Worm (Caenorhabditis elegans) whole organism, mixed stage, embryonic: ENCODE data around the gene rpi-2.

Experiments used
- M03D4.4 ChIP-seq: sonication (generic microtip); optimal IDR thresholded peaks from 2 replicates; lab custom pipeline; 2017; ENCODE audit warnings: mild to moderate bottlenecking, missing genetic modification characterization, missing compliant biosample characterization
- bed-3 ChIP-seq: fragments of 200-800 bp; sonication (Bioruptor generic); optimal IDR thresholded peaks from 3 replicates; lab custom pipeline; 2018; ENCODE audit warnings: mild to moderate bottlenecking, missing genetic modification characterization, moderate library complexity, missing compliant biosample characterization
- blmp-1 ChIP-seq: fragments of 150-350 bp; optimal IDR thresholded peaks from 2 replicates; lab custom pipeline; 2014; ENCODE audit warnings: missing biosample characterization, missing genetic modification characterization
- ceh-39 ChIP-seq: fragments of 150-350 bp; optimal IDR thresholded peaks from 2 replicates; lab custom pipeline; 2014; ENCODE audit warnings: missing biosample characterization, missing genetic modification characterization
- ceh-43 ChIP-seq: fragments of 200-800 bp; sonication (Bioruptor generic); optimal IDR thresholded peaks from 2 replicates; lab custom pipeline; 2018; ENCODE audit warnings: mild to moderate bottlenecking, missing genetic modification characterization, moderate library complexity, missing compliant biosample characterization
- ceh-83 ChIP-seq: fragments of 200-800 bp; sonication (Bioruptor generic); optimal IDR thresholded peaks from 2 replicates; lab custom pipeline; 2018; ENCODE audit warnings: mild to moderate bottlenecking, missing genetic modification characterization, missing compliant biosample characterization
- ces-1 ChIP-seq: fragments of 150-350 bp; optimal IDR thresholded peaks from 2 replicates; lab custom pipeline; 2014; ENCODE audit warnings: missing biosample characterization, missing genetic modification reagents, missing genetic modification characterization
- cnd-1 ChIP-seq: fragments of 200-800 bp; sonication (Bioruptor generic); optimal IDR thresholded peaks from 2 replicates; lab custom pipeline; 2018; ENCODE audit warnings: mild to moderate bottlenecking, missing genetic modification characterization, missing compliant biosample characterization
- drap-1 ChIP-seq: fragments of 200-800 bp; sonication (Bioruptor generic); optimal IDR thresholded peaks from 3 replicates; lab custom pipeline; 2018; ENCODE audit warnings: mild to moderate bottlenecking, missing genetic modification characterization, missing compliant biosample characterization
- elt-1 ChIP-seq: sonication (generic microtip); optimal IDR thresholded peaks from 2 replicates; lab custom pipeline; 2017; ENCODE audit warnings: missing genetic modification characterization, mild to moderate bottlenecking, missing compliant biosample characterization, antibody characterized with exemption, moderate library complexity, borderline replicate concordance; ENCODE audit not compliant: insufficient read depth
- elt-3 ChIP-seq: fragments of 150-350 bp; optimal IDR thresholded peaks from 2 replicates; lab custom pipeline; 2014; ENCODE audit warnings: missing biosample characterization, missing genetic modification characterization
- flh-1 ChIP-seq: fragments of 200-800 bp; sonication (Bioruptor generic); optimal IDR thresholded peaks from 2 replicates; lab custom pipeline; 2018; ENCODE audit warnings: mild to moderate bottlenecking, missing genetic modification characterization, moderate library complexity, missing compliant biosample characterization
- ham-2 ChIP-seq: fragments of 200-800 bp; sonication (Bioruptor generic); optimal IDR thresholded peaks from 2 replicates; lab custom pipeline; 2018; ENCODE audit warnings: mild to moderate bottlenecking, missing genetic modification characterization, missing compliant biosample characterization
- hlh-1 ChIP-seq: fragments of 150-350 bp; optimal IDR thresholded peaks from 2 replicates; lab custom pipeline; 2014; ENCODE audit warnings: missing biosample characterization, missing genetic modification reagents, missing genetic modification characterization
- lin-13 ChIP-seq: fragments of 150-350 bp; optimal IDR thresholded peaks from 2 replicates; lab custom pipeline; 2014; ENCODE audit warnings: missing biosample characterization, missing genetic modification characterization
- lin-32 ChIP-seq: fragments of 200-800 bp; sonication (Bioruptor generic); optimal IDR thresholded peaks from 2 replicates; lab custom pipeline; 2018; ENCODE audit warnings: mild to moderate bottlenecking, missing genetic modification characterization, missing compliant biosample characterization
- lsy-2 ChIP-seq: fragments of 150-350 bp; optimal IDR thresholded peaks from 2 replicates; lab custom pipeline; 2014; ENCODE audit warnings: missing biosample characterization, missing genetic modification characterization
- mab-5 ChIP-seq: fragments of 150-350 bp; optimal IDR thresholded peaks from 2 replicates; lab custom pipeline; 2014; ENCODE audit warnings: missing biosample characterization, missing genetic modification characterization
- mep-1 ChIP-seq: fragments of 150-350 bp; optimal IDR thresholded peaks from 2 replicates; lab custom pipeline; 2017; ENCODE audit warnings: missing biosample characterization, missing genetic modification reagents, missing genetic modification characterization, inconsistent platforms
- mls-2 ChIP-seq: sonication (generic microtip); optimal IDR thresholded peaks from 2 replicates; lab custom pipeline; 2016; ENCODE audit warnings: mild to moderate bottlenecking, missing genetic modification characterization, moderate library complexity, missing compliant biosample characterization
- nhr-12 ChIP-seq: fragments of 150-350 bp; optimal IDR thresholded peaks from 2 replicates; lab custom pipeline; 2014; ENCODE audit warnings: missing biosample characterization, missing genetic modification characterization
- nhr-2 ChIP-seq: fragments of 150-350 bp; optimal IDR thresholded peaks from 2 replicates; lab custom pipeline; 2014; ENCODE audit warnings: missing biosample characterization, missing genetic modification characterization
- nhr-237 ChIP-seq: fragments of 150-350 bp; optimal IDR thresholded peaks from 2 replicates; lab custom pipeline; 2014; ENCODE audit warnings: missing biosample characterization, missing genetic modification characterization
- nhr-28 ChIP-seq: fragments of 150-350 bp; optimal IDR thresholded peaks from 2 replicates; lab custom pipeline; 2014; ENCODE audit warnings: missing biosample characterization, missing genetic modification characterization
- nhr-76 ChIP-seq: sonication (generic microtip); optimal IDR thresholded peaks from 2 replicates; lab custom pipeline; 2017; ENCODE audit warnings: missing biosample characterization, missing genetic modification characterization
- pha-4 ChIP-seq: fragments of 150-350 bp; optimal IDR thresholded peaks from 2 replicates; lab custom pipeline; 2018; ENCODE audit warnings: missing biosample characterization, missing genetic modification reagents, missing genetic modification characterization
- sem-2 ChIP-seq: fragments of 200-800 bp; sonication (Bioruptor generic); optimal IDR thresholded peaks from 2 replicates; lab custom pipeline; 2018; ENCODE audit warnings: mild to moderate bottlenecking, missing genetic modification characterization, missing compliant biosample characterization
- sptf-1 ChIP-seq: sonication (generic microtip); optimal IDR thresholded peaks from 2 replicates; lab custom pipeline; 2017; ENCODE audit warnings: mild to moderate bottlenecking, missing genetic modification characterization, moderate library complexity, missing compliant biosample characterization
- unc-120 ChIP-seq: sonication (generic microtip); optimal IDR thresholded peaks from 2 replicates; lab custom pipeline; 2017; ENCODE audit warnings: missing genetic modification characterization, missing compliant biosample characterization; ENCODE audit not compliant: poor library complexity, severe bottlenecking
- unc-39 ChIP-seq: fragments of 150-350 bp; optimal IDR thresholded peaks from 2 replicates; lab custom pipeline; 2014; ENCODE audit warnings: missing biosample characterization, missing genetic modification characterization
- unc-62 ChIP-seq: fragments of 150-350 bp; optimal IDR thresholded peaks from 2 replicates; lab custom pipeline; 2014; ENCODE audit warnings: missing biosample characterization, missing genetic modification reagents, missing genetic modification characterization
- zip-8 ChIP-seq: fragments of 150-350 bp; optimal IDR thresholded peaks from 2 replicates; lab custom pipeline; 2014; ENCODE audit warnings: missing biosample characterization, missing genetic modification characterization
- ztf-11 ChIP-seq: fragments of 150-350 bp; optimal IDR thresholded peaks from 2 replicates; lab custom pipeline; 2014; ENCODE audit warnings: missing biosample characterization, missing genetic modification characterization

rpi-2 gene

ce11 chrIV:1711029-1711489 lies at the start of gene rpi-2:
Gene rpi-2 (plus strand): TSS chrIV:1711262.
- TF ChIP-seq mep-1 (tag; lab: Kevin White, UChicago) (no peak), nhr-237 (tag; lab: Kevin White, UChicago) (no peak), lsy-2 (tag; lab: Kevin White, UChicago) (no peak), unc-39 (tag; lab: Kevin White, UChicago) (no peak), hlh-1 (no peak), mab-5 (no peak), sem-2 (GFP tag; lab: Kevin White, UChicago) (no peak), elt-1 (no peak), ceh-83 (GFP tag; lab: Kevin White, UChicago) (no peak), ztf-11 (tag; lab: Kevin White, UChicago) (no peak), bed-3 (GFP tag; lab: Kevin White, UChicago) (no peak), flh-1 (no peak), nhr-12 (tag; lab: Kevin White, UChicago) (no peak), cnd-1 (tag; lab: Kevin White, UChicago) (no peak), mls-2 (tag; lab: Kevin White, UChicago) (no peak), nhr-2 (no peak), drap-1 (no peak), ceh-39 (no peak), ces-1 (GFP tag; lab: Kevin White, UChicago) (no peak), lin-13 (tag; lab: Kevin White, UChicago) (no peak)

DNA sequence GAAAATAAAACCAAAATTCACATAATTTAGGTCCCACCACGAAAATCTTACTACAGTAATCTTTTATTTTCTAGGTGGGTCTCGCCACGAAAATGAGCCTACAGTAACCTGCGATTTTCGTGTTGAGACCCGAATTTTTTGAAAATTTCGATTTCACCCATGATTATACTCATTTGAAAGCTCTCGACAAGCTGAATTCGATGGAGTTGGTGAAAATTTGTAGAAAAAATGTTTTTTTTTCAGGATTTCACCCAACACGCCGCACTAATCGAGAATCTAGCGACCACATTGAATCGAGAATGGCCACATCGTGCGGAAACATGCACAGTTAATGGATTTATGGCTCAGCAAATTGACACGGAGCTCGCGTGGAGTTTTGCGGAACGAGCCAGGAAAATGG lies 48.2 kb upstream of the rpi-2 start:
- TF ChIP-seq drap-1 (no peak), lin-32 (no peak), nhr-237 (tag; lab: Kevin White, UChicago) (no peak), M03D4.4 (tag; lab: Kevin White, UChicago) (no peak), sptf-1 (tag; lab: Kevin White, UChicago) (no peak), cnd-1 (tag; lab: Kevin White, UChicago) (no peak), nhr-76 (no peak), nhr-12 (tag; lab: Kevin White, UChicago) (no peak), mab-5 (no peak)

ce11 chrIV:1672398-1672797 lies 38.7 kb upstream of the rpi-2 start, which contains the start of gene Y41D4B.1:
Gene Y41D4B.1 (plus strand): TSS chrIV:1672698.
- TF ChIP-seq ham-2 (GFP tag; lab: Kevin White, UChicago) (no peak), blmp-1 (no peak), drap-1 (no peak), ceh-43 (no peak), sem-2 (GFP tag; lab: Kevin White, UChicago) (no peak), pha-4 (tag; lab: Kevin White, UChicago) (no peak), ces-1 (GFP tag; lab: Kevin White, UChicago) (no peak), ceh-83 (GFP tag; lab: Kevin White, UChicago) (no peak), mls-2 (tag; lab: Kevin White, UChicago) (no peak), unc-39 (tag; lab: Kevin White, UChicago) (no peak), unc-120 (no peak), M03D4.4 (tag; lab: Kevin White, UChicago) (no peak)

ce11 chrIV:1676926-1677325 lies 34.1 kb upstream of the rpi-2 start:
- no peak for TF ChIP-seq cnd-1 (tag; lab: Kevin White, UChicago)
- TF ChIP-seq lsy-2 (tag; lab: Kevin White, UChicago), result no peak
- TF ChIP-seq blmp-1, result no peak
- TF ChIP-seq unc-62 (GFP tag; lab: Kevin White, UChicago), result no peak
- TF ChIP-seq ces-1 (GFP tag; lab: Kevin White, UChicago), result no peak
- no peak for TF ChIP-seq ceh-43
- TF ChIP-seq zip-8, result no peak
- TF ChIP-seq bed-3 (GFP tag; lab: Kevin White, UChicago), result no peak
- TF ChIP-seq mls-2 (tag; lab: Kevin White, UChicago), result no peak
- no peak for TF ChIP-seq nhr-28 (tag; lab: Kevin White, UChicago)
- TF ChIP-seq sem-2 (GFP tag; lab: Kevin White, UChicago), result no peak
- TF ChIP-seq hlh-1, result no peak
- TF ChIP-seq, all 35 proteins: peak for 0

DNA sequence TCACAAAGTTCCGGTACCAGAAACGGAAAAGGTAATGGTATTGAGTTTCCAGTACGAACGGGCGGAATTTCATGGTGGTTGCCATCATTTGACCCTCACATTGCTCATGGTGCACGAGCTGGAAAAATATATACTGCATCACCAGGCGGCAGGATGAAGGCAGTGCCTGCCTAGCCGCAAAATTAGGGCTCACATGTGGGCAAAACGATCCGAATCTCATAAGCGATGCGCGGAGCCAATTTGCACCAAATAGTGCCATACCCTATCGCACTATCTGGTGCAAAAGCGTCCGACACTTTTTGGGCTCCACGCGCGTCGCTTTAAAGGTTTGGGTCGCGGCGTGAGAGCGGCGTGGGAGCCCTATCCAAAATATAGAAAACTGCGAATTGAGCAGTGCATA lies 31.8 kb upstream of the rpi-2 start:
- TF ChIP-seq nhr-12 (tag; lab: Kevin White, UChicago) (no peak), ceh-83 (GFP tag; lab: Kevin White, UChicago) (no peak), mls-2 (tag; lab: Kevin White, UChicago) (no peak), hlh-1 (no peak), cnd-1 (tag; lab: Kevin White, UChicago) (no peak), sem-2 (GFP tag; lab: Kevin White, UChicago) (no peak), nhr-237 (tag; lab: Kevin White, UChicago) (no peak), lin-32 (no peak), nhr-2 (no peak), mab-5 (no peak), lsy-2 (tag; lab: Kevin White, UChicago) (no peak), unc-39 (tag; lab: Kevin White, UChicago) (no peak), lin-13 (tag; lab: Kevin White, UChicago) (no peak), ztf-11 (tag; lab: Kevin White, UChicago) (no peak), pha-4 (tag; lab: Kevin White, UChicago) (no peak), drap-1 (no peak), elt-3 (no peak), ces-1 (GFP tag; lab: Kevin White, UChicago) (no peak), ham-2 (GFP tag; lab: Kevin White, UChicago) (no peak)
